Fruit fly (Drosophila melanogaster) Kc167 (cell line): ENCODE measurements around the gene LeuRS.

Experiments
- Myc ChIP-seq: fragments of >200 bp; optimal IDR thresholded peaks from 2 replicates; lab custom pipeline; 2017; ENCODE audit warnings: missing external identifiers
- Sin3A ChIP-seq: fragments of >200 bp; optimal IDR thresholded peaks from 2 replicates; lab custom pipeline; 2018; ENCODE audit warnings: missing external identifiers
- h ChIP-seq: fragments of >200 bp; optimal IDR thresholded peaks from 3 replicates; lab custom pipeline; 2018; ENCODE audit warnings: missing external identifiers
- insv ChIP-seq: fragments of >200 bp; optimal IDR thresholded peaks from 3 replicates; lab custom pipeline; 2018; ENCODE audit warnings: missing external identifiers
- psq ChIP-seq: fragments of >200 bp; optimal IDR thresholded peaks from 2 replicates; lab custom pipeline; 2017; ENCODE audit warnings: missing external identifiers
- ttk ChIP-seq: sonication (Bioruptor generic); optimal IDR thresholded peaks from 2 replicates; lab custom pipeline; 2017; ENCODE audit warnings: missing external identifiers

The LeuRS gene

DNA sequence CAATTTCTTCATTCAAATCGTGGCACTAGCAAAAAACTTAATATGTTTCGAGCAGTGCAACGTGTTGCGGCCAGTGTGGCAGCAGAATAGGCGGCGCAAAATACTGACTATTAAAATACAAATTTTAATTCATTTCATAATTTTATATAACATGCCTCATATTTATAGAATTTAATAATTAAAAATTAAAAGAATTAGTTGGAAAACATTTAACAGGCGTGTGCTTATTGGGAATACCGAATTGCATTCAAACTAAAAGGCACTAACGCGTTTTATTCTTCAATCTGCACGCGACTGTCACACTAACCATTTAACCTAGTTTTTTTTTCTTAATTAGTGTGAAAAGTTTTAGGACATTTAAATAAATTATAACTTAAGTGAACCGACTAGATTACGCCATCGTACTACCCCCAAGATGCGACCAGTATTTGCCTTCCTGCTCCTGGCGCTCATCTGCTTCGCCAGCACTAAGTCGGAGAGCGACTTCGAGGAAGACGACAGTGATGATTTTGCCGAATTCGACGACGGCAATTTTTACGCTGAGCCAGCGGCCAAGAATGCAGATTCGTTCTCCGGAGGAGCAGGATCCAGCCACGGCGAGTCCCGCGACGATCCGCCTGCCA lies at the start of gene LeuRS, which contains the start of gene CG17593:
Gene LeuRS, minus strand, starts transcription at position 88 of the 623 bp plus-strand sequence.
Gene CG17593, plus strand, starts transcription at position 304 of the 623 bp plus-strand sequence.
- TF ChIP-seq psq (lab: Kevin White, UChicago): no peak
- TF ChIP-seq Sin3A (lab: Kevin White, UChicago): no peak
- no peak for TF ChIP-seq h (lab: Kevin White, UChicago)
- TF ChIP-seq Myc (lab: Kevin White, UChicago): no peak
- TF ChIP-seq insv (lab: Kevin White, UChicago): no peak
- TF ChIP-seq ttk (lab: Kevin White, UChicago): no peak

DNA sequence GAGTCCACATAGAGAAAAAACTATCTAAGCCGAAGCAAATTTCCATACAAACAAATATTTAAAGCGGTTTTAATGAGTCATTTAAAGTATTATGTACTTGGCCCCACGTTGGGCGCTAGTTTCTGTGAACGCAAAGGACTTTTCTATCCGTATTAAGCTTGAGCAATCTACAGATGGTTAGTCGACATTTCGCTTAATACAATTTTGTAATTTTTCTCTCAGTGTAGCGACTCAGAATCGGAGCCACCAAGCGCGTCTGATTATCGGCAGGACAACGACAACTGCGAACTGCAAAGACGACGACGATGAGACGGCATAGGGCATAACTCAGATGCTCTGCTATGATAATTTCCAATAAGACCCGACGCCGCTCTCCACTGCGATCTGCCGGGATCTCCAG lies 48.0 kb upstream of the LeuRS start:
- TF ChIP-seq h (lab: Kevin White, UChicago): no peak

DNA sequence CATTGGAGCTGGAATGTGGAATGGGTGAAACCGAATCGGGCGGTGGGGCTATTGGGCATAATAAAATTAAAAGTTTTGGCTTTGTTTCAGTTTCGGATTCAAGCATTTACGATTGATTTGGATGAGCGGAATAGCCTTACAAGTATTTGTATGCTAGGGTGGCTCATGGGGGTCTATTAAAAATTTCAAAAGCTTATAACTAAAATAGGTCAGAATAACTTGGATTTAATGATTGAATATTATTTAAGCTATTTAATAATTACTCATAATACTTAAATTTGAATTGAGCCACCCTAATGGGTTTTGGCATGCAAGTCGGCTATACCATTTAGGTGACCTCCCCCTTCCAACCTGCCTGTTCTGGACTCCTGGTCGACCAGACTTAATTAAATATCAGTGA lies 45.2 kb upstream of the LeuRS start:
- TF ChIP-seq insv (lab: Kevin White, UChicago) (no peak), ttk (lab: Kevin White, UChicago) (no peak), h (lab: Kevin White, UChicago) (no peak), psq (lab: Kevin White, UChicago) (no peak), Sin3A (lab: Kevin White, UChicago) (no peak), Myc (lab: Kevin White, UChicago) (no peak)

DNA sequence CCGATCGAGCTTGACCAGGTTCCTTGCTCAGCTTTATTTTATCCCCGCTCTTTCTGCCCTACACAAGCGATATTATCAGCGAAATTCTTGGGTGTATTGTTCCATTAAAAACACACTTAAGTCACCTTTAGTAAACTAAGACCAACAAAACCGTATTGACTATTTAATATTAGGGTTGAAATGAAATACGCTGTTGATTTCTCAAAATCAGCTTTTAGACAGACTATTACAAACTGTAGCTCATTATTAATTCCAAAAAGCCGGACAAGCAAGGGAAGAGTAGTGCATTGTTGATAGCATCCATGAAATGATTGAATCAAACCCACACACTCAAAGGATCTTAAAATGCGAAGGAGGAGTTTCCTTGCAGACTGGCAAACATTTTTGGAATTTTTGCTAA lies 43.8 kb upstream of the LeuRS start:
- TF ChIP-seq insv (lab: Kevin White, UChicago) (no peak), psq (lab: Kevin White, UChicago) (no peak), ttk (lab: Kevin White, UChicago) (no peak), h (lab: Kevin White, UChicago) (no peak), Sin3A (lab: Kevin White, UChicago) (no peak), Myc (lab: Kevin White, UChicago) (no peak)

DNA sequence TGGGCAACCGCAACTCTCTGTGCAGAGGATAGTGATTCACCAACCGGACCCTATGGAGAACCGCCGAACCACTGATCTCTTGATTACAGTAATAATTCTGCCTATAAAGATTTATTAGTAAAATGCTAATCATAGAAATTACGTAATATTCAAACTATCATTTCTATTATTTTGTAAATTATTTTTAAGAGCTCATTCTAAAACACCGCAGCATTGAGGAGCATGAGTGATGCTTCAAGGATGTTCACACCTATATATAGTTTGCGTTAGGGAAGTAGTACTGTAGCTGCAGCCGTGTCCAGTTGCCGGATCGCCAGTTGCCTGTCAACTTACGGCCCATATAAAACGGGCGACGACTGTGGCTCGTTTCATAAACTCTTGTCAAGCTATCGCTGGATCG lies 43.0 kb upstream of the LeuRS start:
- TF ChIP-seq psq (lab: Kevin White, UChicago) (no peak), h (lab: Kevin White, UChicago) (no peak), ttk (lab: Kevin White, UChicago) (no peak), Myc (lab: Kevin White, UChicago) (no peak), Sin3A (lab: Kevin White, UChicago) (no peak), insv (lab: Kevin White, UChicago) (no peak)

DNA sequence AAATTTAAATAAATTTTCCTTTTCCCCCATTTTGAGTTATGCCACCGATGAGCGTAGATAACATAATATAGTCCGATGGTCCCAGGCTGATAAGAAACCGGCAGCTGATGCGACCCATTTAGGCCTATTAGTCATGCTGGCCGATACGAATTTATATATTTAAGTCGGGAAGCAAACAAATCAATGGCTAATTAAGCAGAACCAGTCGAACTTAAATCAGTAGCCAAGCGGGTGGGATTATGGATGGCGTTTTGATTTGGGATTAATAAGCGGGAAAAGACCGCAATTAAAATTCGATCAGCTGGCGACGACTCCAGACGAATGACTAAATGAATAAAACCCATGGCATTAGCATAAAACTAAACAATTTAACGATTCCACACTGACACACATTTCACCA lies 42.5 kb upstream of the LeuRS start:
- TF ChIP-seq psq (lab: Kevin White, UChicago) (no peak), ttk (lab: Kevin White, UChicago) (no peak), h (lab: Kevin White, UChicago) (no peak), Myc (lab: Kevin White, UChicago) (no peak), insv (lab: Kevin White, UChicago) (no peak), Sin3A (lab: Kevin White, UChicago) (no peak)

DNA sequence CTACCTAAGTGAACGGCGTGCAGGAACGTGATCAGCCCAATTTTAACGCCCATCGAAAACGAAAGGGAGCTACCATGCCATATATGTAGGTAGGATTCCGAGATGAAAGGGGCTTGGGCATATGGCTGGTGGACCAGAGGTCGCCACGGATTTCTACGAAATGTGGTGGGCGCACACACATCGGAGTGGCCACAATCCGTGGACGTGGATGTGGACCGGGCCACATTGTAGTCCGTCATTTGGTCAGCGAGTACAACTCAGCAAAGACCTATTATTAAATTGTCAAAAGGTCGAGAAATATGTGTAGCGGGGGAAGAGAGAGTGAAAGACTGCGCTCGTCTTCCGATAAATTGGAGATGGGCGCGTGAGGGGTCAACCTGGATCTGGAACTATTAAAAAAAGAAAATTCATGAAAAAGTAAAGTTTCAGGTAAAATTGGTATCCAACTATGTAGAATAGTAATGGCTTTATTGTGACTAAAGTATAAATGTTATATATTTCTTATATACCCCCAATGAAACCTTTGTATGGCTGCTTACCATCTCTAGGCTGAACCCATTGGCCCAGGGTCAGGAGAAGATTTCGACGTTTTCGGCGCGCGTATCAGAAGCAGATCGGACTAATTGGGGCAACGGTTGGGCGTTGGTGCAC lies 41.1 kb upstream of the LeuRS start:
- TF ChIP-seq h (lab: Kevin White, UChicago) (no peak), psq (lab: Kevin White, UChicago) (no peak), insv (lab: Kevin White, UChicago) (no peak), Sin3A (lab: Kevin White, UChicago) (no peak), Myc (lab: Kevin White, UChicago) (no peak), ttk (lab: Kevin White, UChicago) (no peak)

DNA sequence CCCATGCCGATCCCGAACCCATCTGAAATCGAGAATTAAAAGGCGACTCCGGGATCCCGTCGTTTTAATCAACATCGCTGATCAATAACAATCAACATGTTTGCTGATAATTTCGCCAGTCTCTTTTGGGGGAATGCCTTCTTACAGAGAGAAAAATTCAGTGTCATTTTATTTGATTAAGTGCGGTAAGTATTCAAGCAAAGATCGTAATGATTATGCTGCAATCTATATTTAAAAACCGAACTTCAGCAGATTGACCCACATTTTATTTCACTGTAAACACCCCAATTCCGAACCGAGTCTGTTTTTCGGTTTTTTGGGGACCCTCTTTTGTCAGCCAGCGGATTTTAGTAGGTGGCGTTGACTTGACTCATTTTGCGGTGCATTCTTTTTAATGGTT lies 39.4 kb upstream of the LeuRS start:
- TF ChIP-seq insv (lab: Kevin White, UChicago) (no peak), psq (lab: Kevin White, UChicago) (no peak), Myc (lab: Kevin White, UChicago) (no peak), Sin3A (lab: Kevin White, UChicago) (no peak), h (lab: Kevin White, UChicago) (no peak), ttk (lab: Kevin White, UChicago) (no peak)

DNA sequence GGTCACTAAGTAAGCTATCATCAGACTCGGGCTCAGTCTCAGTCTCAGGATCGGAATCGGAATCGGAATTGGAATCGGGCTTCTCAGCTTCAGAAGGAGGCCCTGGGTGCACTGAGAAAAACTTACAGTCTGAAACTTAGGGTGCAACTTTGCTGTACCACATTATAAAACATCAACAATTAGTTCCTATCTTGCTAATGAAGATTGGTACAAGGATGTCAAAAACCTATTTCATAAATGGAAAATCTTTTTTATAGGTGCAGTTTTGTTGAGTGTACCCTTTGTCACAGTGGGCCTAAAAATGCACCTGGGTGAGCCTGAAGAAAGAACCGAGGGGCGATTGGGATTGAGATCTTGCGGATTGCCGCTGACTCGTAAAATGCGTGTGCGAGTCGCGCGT lies 38.3 kb upstream of the LeuRS start:
- TF ChIP-seq ttk (lab: Kevin White, UChicago) (no peak), insv (lab: Kevin White, UChicago) (no peak), psq (lab: Kevin White, UChicago) (no peak), Myc (lab: Kevin White, UChicago) (no peak), h (lab: Kevin White, UChicago) (no peak), Sin3A (lab: Kevin White, UChicago) (no peak)

DNA sequence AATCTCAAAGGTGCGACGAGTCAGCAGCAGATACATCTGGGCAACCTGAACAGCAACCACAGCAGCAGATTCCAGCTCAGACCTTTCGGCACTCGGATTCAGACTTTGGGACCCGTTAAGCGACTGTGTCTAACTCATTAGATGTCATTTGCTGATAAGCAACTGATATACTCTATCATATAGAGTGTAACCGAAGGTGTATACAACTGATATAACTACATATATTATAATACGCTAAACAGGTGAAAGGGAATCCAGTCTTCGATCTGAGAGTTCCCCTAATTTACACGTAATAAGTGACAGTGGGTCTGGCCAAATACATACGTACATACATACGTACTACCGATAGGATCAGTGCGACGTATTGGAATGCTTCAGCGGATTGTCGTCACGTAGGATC lies 36.1 kb upstream of the LeuRS start:
- TF ChIP-seq insv (lab: Kevin White, UChicago) (no peak), Myc (lab: Kevin White, UChicago) (no peak), psq (lab: Kevin White, UChicago) (no peak), Sin3A (lab: Kevin White, UChicago) (no peak)

DNA sequence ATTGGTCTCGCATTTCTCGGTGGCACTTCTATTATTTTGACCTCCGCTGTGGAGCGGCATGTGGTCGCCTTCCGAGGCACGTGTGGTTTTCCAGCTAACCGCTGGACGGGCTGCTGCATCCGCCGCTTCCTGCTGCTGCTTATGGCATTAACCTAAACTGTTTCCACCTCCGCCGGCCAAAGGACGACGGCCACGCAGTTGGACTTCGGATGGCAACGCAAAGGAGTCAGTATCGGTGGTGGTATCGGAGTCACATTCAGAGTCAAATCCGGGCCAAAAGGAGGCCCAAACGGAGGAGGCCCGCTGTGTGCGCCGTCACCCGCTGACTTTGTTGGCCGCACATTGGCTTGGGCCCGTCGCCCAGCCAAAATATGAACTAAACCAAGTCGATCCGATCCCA lies 35.3 kb upstream of the LeuRS start:
- TF ChIP-seq Myc (lab: Kevin White, UChicago): no peak
- no peak for TF ChIP-seq h (lab: Kevin White, UChicago)
- TF ChIP-seq ttk (lab: Kevin White, UChicago): no peak
- no peak for TF ChIP-seq psq (lab: Kevin White, UChicago)
- TF ChIP-seq insv (lab: Kevin White, UChicago): no peak
- no peak for TF ChIP-seq Sin3A (lab: Kevin White, UChicago)

DNA sequence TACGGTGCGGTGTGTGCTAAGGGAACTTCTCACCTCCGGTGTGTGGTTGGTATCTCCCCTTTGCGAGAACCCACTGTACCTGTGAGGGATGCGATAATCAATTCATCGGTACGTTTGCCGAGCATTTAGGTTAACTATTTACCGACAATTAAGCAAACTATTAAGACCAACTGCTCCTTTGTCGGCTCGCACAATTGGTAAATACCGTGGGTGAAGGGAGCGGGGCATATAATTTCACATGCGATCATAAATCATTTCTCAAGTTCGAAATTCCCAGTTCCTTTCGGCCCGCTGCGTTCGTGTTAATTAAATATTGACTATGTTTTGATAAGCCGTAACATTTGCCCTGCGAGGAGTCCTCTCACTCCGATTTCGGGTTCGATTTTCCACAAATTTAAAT lies 34.4 kb upstream of the LeuRS start:
- TF ChIP-seq Sin3A (lab: Kevin White, UChicago) (no peak), Myc (lab: Kevin White, UChicago) (no peak), h (lab: Kevin White, UChicago) (no peak), ttk (lab: Kevin White, UChicago) (no peak), psq (lab: Kevin White, UChicago) (no peak), insv (lab: Kevin White, UChicago) (no peak)
